Fruit fly (Drosophila melanogaster): ENCODE results near the gene CG8927.

The CG8927 gene

dm6 chr3R:16234298-16234697 is 53.5 kb downstream of the CG8927 start (continued):
- TF ChIP-seq CG10543 (GFP tag; optimal IDR thresholded peaks at IDR 0.05) (peak; percentile 51), Dref (GFP tag; IDR thresholded peaks at IDR 0.05) (no peak), CG6765 (GFP tag; optimal IDR thresholded peaks at IDR 0.05) (no peak), CG9437 (GFP tag; optimal IDR thresholded peaks at IDR 0.05) (no peak), wdn (GFP tag; IDR thresholded peaks at IDR 0.05) (no peak), p53 (GFP tag; optimal IDR thresholded peaks at IDR 0.05) (no peak), sd (tag; optimal IDR thresholded peaks at IDR 0.05) (peak; percentile 52), unpg (GFP tag; optimal IDR thresholded peaks at IDR 0.05) (no peak), nerfin-2 (GFP tag; IDR thresholded peaks at IDR 0.05; ENCODE audit: partially characterized antibody) (no peak), zen2 (GFP tag; IDR thresholded peaks at IDR 0.05; ENCODE audit: partially characterized antibody) (no peak), CG11093 (GFP tag; IDR thresholded peaks at IDR 0.05) (no peak), CG12104 (GFP tag; optimal IDR thresholded peaks at IDR 0.05) (no peak), Dad (GFP tag; optimal IDR thresholded peaks at IDR 0.05) (no peak), CG8944 (GFP tag; optimal IDR thresholded peaks at IDR 0.05) (no peak), H15 (GFP tag; IDR thresholded peaks at IDR 0.05) (no peak), CG5953 (GFP tag; IDR thresholded peaks at IDR 0.05) (no peak), CG6654 (GFP tag; optimal IDR thresholded peaks at IDR 0.05) (no peak), Atf-2 (GFP tag; optimal IDR thresholded peaks at IDR 0.05) (no peak), CG3163 (GFP tag; optimal IDR thresholded peaks at IDR 0.05) (no peak), onecut (GFP tag; IDR thresholded peaks at IDR 0.05) (no peak), CG8478 (optimal IDR thresholded peaks at IDR 0.05) (no peak), croc (GFP tag; conservative IDR thresholded peaks at IDR 0.05) (no peak), CG2202 (tag; optimal IDR thresholded peaks at IDR 0.05) (no peak), Pdp1 (GFP tag; optimal IDR thresholded peaks at IDR 0.05) (no peak), Ets65A (GFP tag) (no peak), CG18619 (GFP tag; optimal IDR thresholded peaks at IDR 0.05) (no peak), vvl (GFP tag; IDR thresholded peaks at IDR 0.05) (no peak), CG10979 (tag; optimal IDR thresholded peaks at IDR 0.05) (no peak), odd (GFP tag; optimal IDR thresholded peaks at IDR 0.05) (no peak), Fer3 (tag; optimal IDR thresholded peaks at IDR 0.05) (no peak), CG4854 (GFP tag; optimal IDR thresholded peaks at IDR 0.05) (no peak), CG17385 (GFP tag; optimal IDR thresholded peaks at IDR 0.05) (no peak), grau (tag; optimal IDR thresholded peaks at IDR 0.05) (no peak), Six4 (GFP tag; optimal IDR thresholded peaks at IDR 0.05) (no peak), oc (tag; optimal IDR thresholded peaks at IDR 0.05) (peak; percentile 4), tna (GFP tag; IDR thresholded peaks at IDR 0.05; ENCODE audit: partially characterized antibody) (no peak), CG17359 (tag; optimal IDR thresholded peaks at IDR 0.05) (no peak), Rfx (GFP tag; IDR thresholded peaks at IDR 0.05) (no peak), CG32767 (GFP tag; IDR thresholded peaks at IDR 0.05) (no peak), grn (GFP tag; optimal IDR thresholded peaks at IDR 0.05) (no peak), insv (GFP tag; optimal IDR thresholded peaks at IDR 0.05) (no peak), lov (optimal IDR thresholded peaks at IDR 0.05) (no peak), lov (GFP tag; IDR thresholded peaks at IDR 0.05) (no peak), D (optimal IDR thresholded peaks at IDR 0.05) (peak; percentile 36), D (GFP tag; optimal IDR thresholded peaks at IDR 0.05) (no peak), B-H2 (GFP tag; optimal IDR thresholded peaks at IDR 0.05) (no peak), twi (tag; optimal IDR thresholded peaks at IDR 0.05) (peak; percentile 54), cas (GFP tag; IDR thresholded peaks at IDR 0.05) (no peak), gsb (GFP tag; IDR thresholded peaks at IDR 0.05) (no peak), CG13424 (tag; optimal IDR thresholded peaks at IDR 0.05) (no peak), Nf-YA (GFP tag; IDR thresholded peaks at IDR 0.05) (no peak)
